Fruit fly (Drosophila melanogaster) whole organism, adult: ENCODE measurements around the gene Nedd8.

Experiments used
- CG11617 ChIP-seq: fragments of 200-800 bp; sonication (Bioruptor generic); optimal IDR thresholded peaks from 2 replicates; lab custom pipeline; 2017; ENCODE audit warnings: mild to moderate bottlenecking, missing biosample characterization, missing genetic modification reagents, missing genetic modification characterization
- CG12768 ChIP-seq: fragments of 200-800 bp; sonication (Bioruptor generic); optimal IDR thresholded peaks from 2 replicates; lab custom pipeline; 2017; ENCODE audit warnings: missing biosample characterization, missing genetic modification characterization, mild to moderate bottlenecking, moderate library complexity, missing genetic modification reagents
- CG14711 ChIP-seq: fragments of 200-800 bp; sonication (Bioruptor generic); optimal IDR thresholded peaks from 2 replicates; lab custom pipeline; 2018; ENCODE audit warnings: missing biosample characterization, mild to moderate bottlenecking, missing genetic modification characterization, moderate library complexity
- CG1620 ChIP-seq: fragments of 200-800 bp; sonication (Bioruptor generic); optimal IDR thresholded peaks from 2 replicates; lab custom pipeline; 2016; ENCODE audit warnings: missing biosample characterization, missing genetic modification characterization
- CG33017 ChIP-seq: fragments of 200-800 bp; sonication (Bioruptor generic); optimal IDR thresholded peaks from 2 replicates; lab custom pipeline; 2018; ENCODE audit warnings: missing biosample characterization, mild to moderate bottlenecking, missing genetic modification characterization, moderate library complexity
- CG5204 ChIP-seq: fragments of 200-800 bp; sonication (Bioruptor generic); optimal IDR thresholded peaks from 2 replicates; lab custom pipeline; 2016; ENCODE audit warnings: missing biosample characterization, missing genetic modification characterization
- CG7045 ChIP-seq: fragments of 200-800 bp; sonication (Bioruptor generic); optimal IDR thresholded peaks from 2 replicates; lab custom pipeline; 2017; ENCODE audit warnings: missing biosample characterization, mild to moderate bottlenecking, missing genetic modification characterization
- CG7101 ChIP-seq: fragments of 200-800 bp; sonication (Bioruptor generic); optimal IDR thresholded peaks from 2 replicates; lab custom pipeline; 2018; ENCODE audit warnings: missing biosample characterization, mild to moderate bottlenecking, missing genetic modification characterization, moderate library complexity
- Clk ChIP-seq: fragments of 200-800 bp; sonication (Bioruptor generic); optimal IDR thresholded peaks from 2 replicates; lab custom pipeline; 2017; ENCODE audit warnings: missing biosample characterization, missing genetic modification characterization
- Crg-1 ChIP-seq: fragments of 200-800 bp; sonication (Bioruptor generic); optimal IDR thresholded peaks from 2 replicates; lab custom pipeline; 2016; ENCODE audit warnings: missing biosample characterization, missing genetic modification characterization
- Hr96 ChIP-seq: fragments of 200-800 bp; sonication (Bioruptor generic); optimal IDR thresholded peaks from 2 replicates; lab custom pipeline; 2016; ENCODE audit warnings: missing biosample characterization, missing genetic modification characterization
- Mnt ChIP-seq: fragments of 200-800 bp; sonication (Bioruptor generic); optimal IDR thresholded peaks from 2 replicates; lab custom pipeline; 2016; ENCODE audit warnings: missing biosample characterization, mild to moderate bottlenecking, missing genetic modification characterization
- bab1 ChIP-seq: fragments of 200-800 bp; sonication (Bioruptor generic); optimal IDR thresholded peaks from 3 replicates; lab custom pipeline; 2019; ENCODE audit warnings: missing biosample characterization, mild to moderate bottlenecking, missing genetic modification characterization, moderate library complexity
- cic ChIP-seq: fragments of 200-800 bp; sonication (Bioruptor generic); optimal IDR thresholded peaks from 2 replicates; lab custom pipeline; 2017; ENCODE audit warnings: missing biosample characterization, mild to moderate bottlenecking, missing genetic modification characterization, moderate library complexity
- cnc ChIP-seq, 2 experiments: fragments of >200 bp; optimal IDR thresholded peaks; 2 replicates each; lab custom pipeline; 2017
- kay ChIP-seq: fragments of 200-800 bp; sonication (Bioruptor generic); peaks from one replicate; lab custom pipeline; 2016; ENCODE audit warnings: missing biosample characterization, missing genetic modification characterization, borderline replicate concordance
- ovo ChIP-seq: fragments of 200-800 bp; sonication (Bioruptor generic); optimal IDR thresholded peaks from 2 replicates; lab custom pipeline; 2016; ENCODE audit warnings: missing biosample characterization, missing genetic modification characterization
- pad ChIP-seq: fragments of 200-800 bp; sonication (Bioruptor generic); optimal IDR thresholded peaks from 3 replicates; lab custom pipeline; 2017; ENCODE audit warnings: missing biosample characterization, missing genetic modification characterization, mild to moderate bottlenecking, moderate library complexity, missing genetic modification reagents
- tj ChIP-seq: fragments of 200-800 bp; sonication (Bioruptor generic); optimal IDR thresholded peaks from 3 replicates; lab custom pipeline; 2017; ENCODE audit warnings: missing biosample characterization, mild to moderate bottlenecking, missing genetic modification characterization, moderate library complexity
- toe ChIP-seq: fragments of 200-800 bp; sonication (Bioruptor generic); optimal IDR thresholded peaks from 2 replicates; lab custom pipeline; 2016; ENCODE audit warnings: missing biosample characterization, missing genetic modification characterization

Nedd8 gene

DNA sequence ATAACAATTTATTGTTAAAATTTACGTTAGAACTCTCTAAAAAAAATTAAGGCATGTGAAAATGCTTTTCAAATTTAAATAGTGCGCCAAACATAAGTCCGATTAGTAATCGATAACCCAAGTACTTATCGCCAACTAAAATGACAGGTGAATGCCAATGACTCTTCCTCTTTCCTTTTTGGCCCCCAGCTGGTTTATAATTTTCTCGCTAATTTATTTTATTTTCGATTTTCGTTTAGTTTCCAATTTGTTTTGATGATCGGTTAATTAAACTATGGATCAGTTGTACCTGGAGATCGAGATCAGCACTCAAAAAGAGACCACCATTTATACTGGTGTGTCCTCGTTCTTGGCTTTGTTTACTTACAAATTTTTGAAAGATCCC lies 2.9 kb downstream of the Nedd8 start, which contains the start of gene CG10428:
Gene CG10428 (plus strand): TSS at position 161 of the 385 bp plus-strand sequence.
- TF ChIP-seq tj (GFP tag; lab: Kevin White, UChicago) = no peak
- peak; percentile 8 for TF ChIP-seq bab1 (GFP tag; lab: Kevin White, UChicago)

DNA sequence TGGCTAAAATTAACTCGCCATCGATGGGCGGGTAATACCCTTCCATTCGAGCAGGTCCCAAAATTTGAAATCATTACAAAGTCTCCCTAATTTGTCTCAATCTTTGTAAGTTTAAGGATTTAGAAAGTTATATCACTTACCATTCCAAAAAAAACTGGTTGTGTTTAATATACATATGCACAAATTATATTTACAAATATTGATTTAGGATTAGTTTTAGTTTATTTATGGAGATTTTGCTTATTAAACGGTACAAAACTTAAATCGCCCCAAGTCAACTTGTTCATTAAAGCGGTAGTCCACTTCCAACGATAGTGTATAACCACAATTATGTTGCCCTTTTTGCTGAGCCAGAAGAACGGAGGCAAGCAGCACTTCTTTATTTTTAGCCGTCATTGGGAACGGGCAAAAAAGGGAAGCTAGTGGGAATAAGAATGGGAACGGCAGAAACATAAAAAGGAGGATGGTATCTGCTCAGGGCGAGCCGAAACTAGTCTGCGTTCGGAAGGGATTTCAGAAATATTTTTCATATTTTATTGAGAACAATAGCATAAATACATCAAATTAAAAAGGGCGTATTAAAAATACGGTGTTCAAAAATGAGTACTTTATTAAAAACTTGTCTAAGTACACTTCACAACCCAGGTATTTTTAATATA lies 3.4 kb downstream of the Nedd8 start:
- TF ChIP-seq CG7101 (tag; lab: Kevin White, UChicago) (peak; percentile 0), tj (GFP tag; lab: Kevin White, UChicago) (peak; percentile 19), ovo (GFP tag; lab: Kevin White, UChicago) (no peak)

DNA sequence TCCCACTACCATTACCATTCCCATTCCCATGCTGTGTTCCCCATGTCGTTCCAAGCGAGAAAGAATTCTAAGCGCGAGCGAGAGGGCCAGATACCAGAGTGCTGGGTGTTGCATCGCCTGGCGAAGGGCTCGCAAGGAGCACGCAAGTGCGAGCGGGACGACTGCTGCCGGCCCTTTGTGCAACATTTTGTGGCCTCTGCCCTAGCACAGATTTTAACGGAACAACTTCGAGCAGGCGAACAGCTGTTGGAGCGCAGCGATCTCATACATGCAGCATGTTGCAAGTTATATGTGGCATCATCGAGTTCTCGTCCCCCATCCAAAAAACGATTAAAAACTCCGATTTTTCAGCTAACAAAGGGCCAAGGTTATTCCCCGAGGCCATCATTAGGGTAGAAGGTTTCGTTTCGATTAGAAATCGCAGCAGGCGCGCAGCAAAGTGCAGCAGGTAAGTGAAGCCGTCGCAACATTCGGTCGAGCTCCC lies 4.1 kb downstream of the Nedd8 start:
- TF ChIP-seq pad (GFP tag; lab: Kevin White, UChicago) (peak; percentile 31), cic (GFP tag; lab: Kevin White, UChicago) (no peak)

DNA sequence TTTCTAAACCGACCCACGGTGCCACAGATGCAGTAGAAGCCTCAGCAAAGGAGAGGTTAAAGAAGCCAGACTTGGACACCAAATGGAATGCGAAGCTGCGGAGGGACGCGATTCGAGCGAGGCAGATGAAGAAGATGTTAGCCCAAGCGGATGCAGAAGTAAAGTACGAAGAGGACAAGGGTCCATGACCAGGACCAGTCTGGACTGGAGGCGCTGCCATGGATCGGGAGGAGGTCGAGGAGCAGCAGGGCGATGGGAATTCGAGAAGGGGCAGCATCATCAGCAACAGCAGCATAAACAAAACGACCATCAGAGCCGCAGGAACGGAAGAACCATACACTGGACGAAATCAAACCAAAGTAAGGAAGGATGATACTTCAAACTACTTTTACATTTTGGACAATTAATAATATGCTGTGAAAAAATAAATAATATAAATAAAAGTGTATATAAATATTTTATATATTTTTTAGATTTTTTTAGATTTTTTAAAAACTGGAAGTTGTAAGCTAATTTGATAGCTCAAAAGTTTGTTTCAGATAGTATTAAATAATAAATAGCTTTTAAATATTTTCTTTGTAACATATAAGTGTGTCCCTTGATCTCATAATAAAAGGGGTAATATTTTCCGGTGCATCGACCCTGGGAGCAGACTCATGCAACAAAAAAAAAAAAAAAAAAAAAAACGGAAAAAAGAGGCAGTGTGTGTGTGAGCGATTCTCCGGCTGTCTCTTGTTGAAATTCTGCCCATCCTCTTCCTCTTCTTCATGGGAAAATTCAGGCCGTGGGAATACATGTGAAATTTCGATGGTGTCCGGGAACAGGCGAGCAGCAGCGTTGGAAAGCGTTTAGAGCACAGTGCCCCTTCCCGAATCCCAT lies 4.8 kb downstream of the Nedd8 start:
- TF ChIP-seq CG1620 = no peak
- TF ChIP-seq CG12768 = no peak
- no peak for TF ChIP-seq CG7045 (GFP tag; lab: Kevin White, UChicago)
- no peak for TF ChIP-seq Clk
- TF ChIP-seq CG11617 (GFP tag; lab: Kevin White, UChicago) = no peak
- TF ChIP-seq ovo (GFP tag; lab: Kevin White, UChicago) = no peak
- no peak for TF ChIP-seq cnc (optimal IDR thresholded peaks at IDR 0.05; lab: Kevin White, UChicago)

DNA sequence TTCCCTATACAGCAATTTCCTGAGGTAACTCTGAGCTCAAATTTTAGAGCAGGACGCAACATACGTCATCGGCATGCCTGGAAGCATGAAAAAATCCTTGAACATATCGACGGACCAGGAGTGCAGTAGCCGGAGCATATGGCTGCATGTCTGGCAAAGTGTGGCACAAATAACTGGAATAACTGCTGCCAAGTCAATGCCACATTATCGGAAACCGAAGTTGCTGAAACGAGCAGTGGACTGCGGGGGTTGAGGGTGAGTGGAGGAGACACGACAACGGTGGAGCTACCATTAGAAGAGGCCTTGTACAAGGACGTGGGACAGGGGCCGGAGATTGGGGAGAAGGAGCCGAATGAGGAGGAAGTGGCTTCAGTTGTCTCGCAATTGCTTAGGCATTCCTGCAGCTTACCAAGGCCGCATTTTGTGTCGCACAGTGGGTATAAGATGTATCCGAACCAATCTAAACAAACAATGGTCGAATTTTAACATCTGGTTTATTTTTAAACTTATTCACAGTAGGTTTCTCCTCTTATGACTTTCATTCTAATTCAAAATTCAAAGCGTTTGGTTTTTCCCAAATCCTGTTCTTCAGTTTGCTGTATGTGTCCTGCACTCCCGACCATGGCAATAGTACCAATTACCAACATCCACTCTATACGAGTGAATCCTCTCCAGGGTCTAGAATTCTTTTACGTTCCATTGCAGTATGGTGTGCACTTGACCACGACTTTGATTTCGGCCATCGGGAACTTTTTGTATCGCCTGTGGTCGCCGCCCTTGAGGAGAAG lies 5.7 kb downstream of the Nedd8 start, which contains the start of gene CG46304:
Gene CG46304 (plus strand): TSS at position 541 of the 788 bp plus-strand sequence.
- TF ChIP-seq toe (GFP tag; lab: Kevin White, UChicago) = no peak
- TF ChIP-seq kay (GFP tag; lab: Kevin White, UChicago) = no peak
- no peak for TF ChIP-seq CG12768
- TF ChIP-seq tj (GFP tag; lab: Kevin White, UChicago) = no peak
- no peak for TF ChIP-seq cic (GFP tag; lab: Kevin White, UChicago)
- TF ChIP-seq Mnt = no peak

DNA sequence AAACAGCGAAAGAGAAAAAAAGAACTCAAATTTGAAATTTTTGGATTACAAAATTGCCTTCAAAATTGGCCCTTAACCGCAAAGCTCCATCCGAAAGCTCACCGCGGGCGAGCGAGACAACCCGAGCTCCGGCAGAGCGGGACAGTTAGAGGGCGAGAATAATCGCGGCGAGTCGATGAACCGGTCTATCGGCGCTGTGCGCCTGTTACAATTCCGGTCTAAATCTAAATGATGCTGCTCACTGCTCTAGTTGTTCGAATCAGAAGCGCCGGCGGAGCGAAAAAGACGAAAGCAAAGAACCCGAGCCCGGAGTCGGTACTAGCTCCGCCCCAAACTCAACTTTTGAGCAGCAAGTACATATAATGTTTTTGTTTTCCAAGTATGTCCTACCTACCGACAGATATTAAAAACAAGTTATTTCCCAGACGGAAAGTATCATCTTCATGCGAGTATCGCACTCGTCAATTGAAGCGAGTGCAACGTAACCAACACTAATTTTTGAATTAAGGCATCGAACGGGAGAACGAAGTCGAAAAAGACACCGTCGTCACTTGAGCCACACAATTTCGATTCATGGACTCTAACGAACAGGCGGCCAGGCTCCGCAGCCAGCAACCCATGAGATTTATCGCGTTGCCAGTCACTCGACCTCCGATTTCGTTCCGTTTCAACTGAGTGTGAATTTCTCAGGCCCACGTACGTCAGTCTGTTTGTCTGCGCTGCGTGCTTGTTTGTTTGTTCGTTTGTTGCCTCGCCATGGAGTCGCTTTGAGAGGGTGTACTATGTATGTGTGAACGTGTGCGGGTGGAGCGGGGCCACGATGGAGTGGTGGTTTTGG lies 7.2 kb downstream of the Nedd8 start:
- TF ChIP-seq ovo (GFP tag; lab: Kevin White, UChicago) (no peak), cic (GFP tag; lab: Kevin White, UChicago) (peak; percentile 50), kay (GFP tag; lab: Kevin White, UChicago) (no peak), CG33017 (no peak), Mnt (no peak), bab1 (GFP tag; lab: Kevin White, UChicago) (peak; percentile 21), Crg-1 (GFP tag; lab: Kevin White, UChicago) (no peak), CG11617 (GFP tag; lab: Kevin White, UChicago) (no peak), Clk (no peak), pad (GFP tag; lab: Kevin White, UChicago) (peak; percentile 36), CG1620 (peak; percentile 21), cnc (optimal IDR thresholded peaks at IDR 0.05; lab: Kevin White, UChicago) (no peak), CG14711 (no peak), CG12768 (peak; percentile 66), CG5204 (GFP tag; lab: Kevin White, UChicago) (no peak), Hr96 (GFP tag; lab: Kevin White, UChicago) (no peak), CG7101 (tag; lab: Kevin White, UChicago) (no peak), toe (GFP tag; lab: Kevin White, UChicago) (peak; percentile 23), tj (GFP tag; lab: Kevin White, UChicago) (peak; percentile 52)
